Fruit fly (Drosophila melanogaster): ENCODE data around the gene CG7214.
"Not testable (repeated sequence)": the region's sequence is repeated elsewhere in the genome, so short reads cannot be mapped to it uniquely, and the experiment has no call there.

The CG7214 gene

DNA sequence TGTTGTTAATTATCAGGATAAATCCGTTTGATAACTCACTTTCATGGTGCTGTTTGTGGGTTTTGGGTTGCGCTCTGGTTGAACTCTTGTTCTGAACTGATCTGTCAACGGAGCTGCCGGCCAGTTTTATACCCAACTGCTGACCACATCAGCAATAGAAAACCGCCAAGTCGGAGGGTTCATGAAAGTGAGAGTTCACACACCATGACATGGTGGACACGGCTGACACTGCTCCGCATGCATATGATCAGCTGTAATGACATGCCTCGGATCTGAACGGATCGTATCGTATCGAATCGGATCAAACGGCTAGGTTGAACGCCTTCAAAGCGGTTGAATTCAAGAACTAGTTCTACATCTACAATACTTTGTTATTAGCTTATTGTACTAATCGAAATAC, 3.2 kb downstream of the CG7214 start, which contains the start of gene Acp1:
Acp1 (minus strand) TSS at position 101 of the 400 bp plus-strand sequence.
- no peak for TF ChIP-seq br (GFP tag; optimal IDR thresholded peaks at IDR 0.05)
- no peak for TF ChIP-seq lola (GFP tag; optimal IDR thresholded peaks at IDR 0.05)
- no peak for TF ChIP-seq dl (GFP tag; optimal IDR thresholded peaks at IDR 0.05; ENCODE audit: insufficient read depth in 1 of 2, partially characterized antibody in 2 of 2)
- TF ChIP-seq Dfd (GFP tag; optimal IDR thresholded peaks at IDR 0.05), result no peak
- TF ChIP-seq rgr (GFP tag; optimal IDR thresholded peaks at IDR 0.05), result no peak
- TF ChIP-seq Myc (optimal IDR thresholded peaks at IDR 0.05), result no peak
- TF ChIP-seq foxo (GFP tag; optimal IDR thresholded peaks at IDR 0.05), result no peak
- no peak for TF ChIP-seq pan (optimal IDR thresholded peaks at IDR 0.05)

DNA sequence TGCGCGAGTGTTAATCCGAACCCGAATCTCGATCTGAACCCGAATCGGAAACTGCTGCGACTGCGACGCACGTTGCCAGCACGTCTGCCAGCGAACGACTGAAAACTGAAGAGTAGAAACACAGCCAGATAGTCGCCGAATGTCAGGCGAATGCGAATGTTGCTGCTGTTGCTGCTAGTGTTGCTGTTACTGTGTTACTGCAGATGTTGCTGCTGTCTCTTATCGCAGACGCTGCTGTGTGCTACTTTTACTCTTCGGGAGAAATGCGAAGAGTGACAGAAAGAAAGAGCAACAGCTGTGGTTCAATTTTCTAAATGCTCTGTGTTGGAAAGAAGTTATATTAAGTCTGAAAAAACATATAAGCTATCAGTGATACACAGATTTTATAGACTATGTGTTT, 5.9 kb downstream of the CG7214 start, which contains the start of gene CG31904:
CG31904 (minus strand) TSS at position 101 of the 400 bp plus-strand sequence.
- not testable (repeated sequence) for TF ChIP-seq br (GFP tag; optimal IDR thresholded peaks at IDR 0.05); Vsx2 (GFP tag; optimal IDR thresholded peaks at IDR 0.05; ENCODE audit: partially characterized antibody); OdsH (GFP tag; optimal IDR thresholded peaks at IDR 0.05)

DNA sequence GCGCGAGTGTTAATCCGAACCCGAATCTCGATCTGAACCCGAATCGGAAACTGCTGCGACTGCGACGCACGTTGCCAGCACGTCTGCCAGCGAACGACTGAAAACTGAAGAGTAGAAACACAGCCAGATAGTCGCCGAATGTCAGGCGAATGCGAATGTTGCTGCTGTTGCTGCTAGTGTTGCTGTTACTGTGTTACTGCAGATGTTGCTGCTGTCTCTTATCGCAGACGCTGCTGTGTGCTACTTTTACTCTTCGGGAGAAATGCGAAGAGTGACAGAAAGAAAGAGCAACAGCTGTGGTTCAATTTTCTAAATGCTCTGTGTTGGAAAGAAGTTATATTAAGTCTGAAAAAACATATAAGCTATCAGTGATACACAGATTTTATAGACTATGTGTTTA, 12.1 kb downstream of the CG7214 start, which contains the start of gene CG13796:
CG13796 (minus strand) TSS at position 101 of the 400 bp plus-strand sequence.
- TF ChIP-seq woc, Sp1, tai (GFP tag; optimal IDR thresholded peaks at IDR 0.05): not testable (repeated sequence)

DNA sequence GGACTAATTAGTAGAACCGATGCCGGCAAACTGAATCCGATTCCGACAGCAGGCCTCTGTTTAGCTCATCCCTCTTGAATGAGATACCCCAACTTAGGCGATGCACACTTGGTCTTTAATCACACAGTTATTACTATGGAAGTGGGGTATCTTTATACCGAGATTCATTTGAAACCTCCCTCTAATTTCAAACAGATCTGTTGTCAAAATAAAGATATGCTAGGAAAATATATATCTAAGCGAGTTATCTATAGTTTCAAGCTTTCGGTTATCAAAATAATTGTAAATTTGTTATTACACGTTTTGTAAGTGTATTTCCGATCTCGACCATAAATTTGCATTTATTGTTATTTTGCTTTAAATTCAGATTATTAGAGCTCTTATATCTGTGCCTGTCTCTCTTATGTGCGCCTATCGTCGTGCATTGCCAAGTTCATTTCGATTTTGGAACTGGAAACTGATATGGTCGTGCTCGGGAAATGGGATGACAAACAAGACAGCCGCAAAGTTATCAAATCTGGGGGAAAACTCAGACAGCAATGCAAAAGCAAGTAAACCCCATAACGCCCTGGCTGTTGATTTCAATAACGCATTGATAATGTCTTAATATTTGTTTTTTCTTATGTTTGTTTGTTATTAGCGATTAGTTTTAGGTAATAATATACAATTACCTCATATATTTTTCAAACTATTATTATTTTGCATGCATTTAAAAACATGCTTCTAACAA, 18.2 kb downstream of the CG7214 start, which contains the start of gene CG13795:
CG13795 (minus strand) TSS at position 31 of the 730 bp plus-strand sequence.
- no peak for TF ChIP-seq CrebA (GFP tag; optimal IDR thresholded peaks at IDR 0.05; ENCODE audit: borderline replicate concordance)
- TF ChIP-seq Hnf4 (GFP tag; optimal IDR thresholded peaks at IDR 0.05), result no peak
- TF ChIP-seq GATAd (GFP tag; optimal IDR thresholded peaks at IDR 0.05), result no peak
- TF ChIP-seq CG9705 (GFP tag; optimal IDR thresholded peaks at IDR 0.05), result no peak
- no peak for TF ChIP-seq Sp1 (GFP tag; optimal IDR thresholded peaks at IDR 0.05)
- TF ChIP-seq Abd-B (GFP tag; optimal IDR thresholded peaks at IDR 0.05), result no peak
- no peak for TF ChIP-seq dsf (GFP tag; optimal IDR thresholded peaks at IDR 0.05; ENCODE audit: borderline replicate concordance)
- no peak for TF ChIP-seq Hr78 (GFP tag; optimal IDR thresholded peaks at IDR 0.05)
- no peak for TF ChIP-seq Myc (optimal IDR thresholded peaks at IDR 0.05)
- TF ChIP-seq Jra (GFP tag; optimal IDR thresholded peaks at IDR 0.05), result no peak
- peak; percentile 28 for TF ChIP-seq br (GFP tag; optimal IDR thresholded peaks at IDR 0.05)
- TF ChIP-seq Dfd (GFP tag; optimal IDR thresholded peaks at IDR 0.05), result no peak
- no peak for TF ChIP-seq jim (GFP tag; optimal IDR thresholded peaks at IDR 0.05)
- no peak for TF ChIP-seq brk (GFP tag; optimal IDR thresholded peaks at IDR 0.05)
- TF ChIP-seq OdsH (GFP tag; optimal IDR thresholded peaks at IDR 0.05), result no peak
- no peak for TF ChIP-seq woc (GFP tag; optimal IDR thresholded peaks at IDR 0.05)
- no peak for TF ChIP-seq dmrt93B (GFP tag; optimal IDR thresholded peaks at IDR 0.05)
- TF ChIP-seq Hr83 (GFP tag; optimal IDR thresholded peaks at IDR 0.05; ENCODE audit: poor library complexity, severe bottlenecking), result no peak
- no peak for TF ChIP-seq dl (GFP tag; optimal IDR thresholded peaks at IDR 0.05; ENCODE audit: insufficient read depth in 1 of 2, partially characterized antibody in 2 of 2)
- TF ChIP-seq Vsx2 (GFP tag; optimal IDR thresholded peaks at IDR 0.05; ENCODE audit: partially characterized antibody), result no peak
- no peak for TF ChIP-seq lola (GFP tag; optimal IDR thresholded peaks at IDR 0.05)
- no peak for TF ChIP-seq tai (GFP tag; optimal IDR thresholded peaks at IDR 0.05)
- no peak for TF ChIP-seq usp (GFP tag; optimal IDR thresholded peaks at IDR 0.05)
- no peak for TF ChIP-seq psq (GFP tag; optimal IDR thresholded peaks at IDR 0.05)
- TF ChIP-seq sv (GFP tag; optimal IDR thresholded peaks at IDR 0.05), result no peak
- no peak for TF ChIP-seq HLH106 (tag; optimal IDR thresholded peaks at IDR 0.05)
- no peak for TF ChIP-seq Dif (GFP tag; optimal IDR thresholded peaks at IDR 0.05; ENCODE audit: partially characterized antibody)
- no peak for TF ChIP-seq foxo (GFP tag; optimal IDR thresholded peaks at IDR 0.05)
- no peak for TF ChIP-seq Rel (GFP tag; optimal IDR thresholded peaks at IDR 0.05)
- peak; percentile 95 for TF ChIP-seq Rel (tag; optimal IDR thresholded peaks at IDR 0.05)
- TF ChIP-seq pan (optimal IDR thresholded peaks at IDR 0.05), result no peak
- peak; percentile 24 for TF ChIP-seq ey (GFP tag; optimal IDR thresholded peaks at IDR 0.05)
- no peak for TF ChIP-seq CG32264 (GFP tag; optimal IDR thresholded peaks at IDR 0.05)
- peak; percentile 48 for TF ChIP-seq rgr (GFP tag; optimal IDR thresholded peaks at IDR 0.05)
- no peak for TF ChIP-seq Mio (GFP tag; optimal IDR thresholded peaks at IDR 0.05)
- TF ChIP-seq fru (GFP tag; optimal IDR thresholded peaks at IDR 0.05), result peak; percentile 43
- no peak for TF ChIP-seq N (GFP tag; optimal IDR thresholded peaks at IDR 0.05)
- peak; percentile 28 for TF ChIP-seq h (GFP tag; optimal IDR thresholded peaks at IDR 0.05)
- no peak for TF ChIP-seq sage (GFP tag; optimal IDR thresholded peaks at IDR 0.05)

Measured in whole organism, wandering third instar larva.